Worm (Caenorhabditis elegans) whole organism, L4/young adult: Measurements from ENCODE around the gene cwp-1.

Source experiments
- W03F9.2 ChIP-seq: fragments of 150-350 bp; optimal IDR thresholded peaks from 2 replicates; lab custom pipeline; 2014; ENCODE audit warnings: missing biosample characterization, missing genetic modification characterization
- dao-5 ChIP-seq: sonication (generic microtip); optimal IDR thresholded peaks from 2 replicates; lab custom pipeline; 2016; ENCODE audit warnings: missing genotype, missing genetic modification characterization, moderate library complexity, missing compliant biosample characterization
- him-1 ChIP-seq: sonication (generic microtip); optimal IDR thresholded peaks from 2 replicates; lab custom pipeline; 2016; ENCODE audit warnings: missing genotype, missing genetic modification reagents, missing genetic modification characterization, missing compliant biosample characterization

- TF ChIP-seq dao-5 (tag; lab: Kevin White, UChicago) (no peak), W03F9.2 (tag; lab: Kevin White, UChicago) (no peak), him-1 (tag; lab: Kevin White, UChicago) (no peak)
Observed at ce11 chrV:4884490-4884889, 43.4 kb upstream of the cwp-1 start, which contains the start of gene T19H12.12.
